Fruit fly (Drosophila melanogaster): Measurements from ENCODE around the gene CG9917.
A peak's percentile ranks its signal among the peaks of the same experiment; 100 is the strongest.

CG9917 gene

dm6 chrX:16285186-16285585, 37.8 kb downstream of the CG9917 start (continued):
- TF ChIP-seq klu (GFP tag; IDR thresholded peaks at IDR 0.05) (no peak), az2 (GFP tag; optimal IDR thresholded peaks at IDR 0.05) (peak; percentile 10), twi (tag; optimal IDR thresholded peaks at IDR 0.05) (no peak), CG16815 (GFP tag; optimal IDR thresholded peaks at IDR 0.05) (no peak), CG12236 (GFP tag; optimal IDR thresholded peaks at IDR 0.05) (no peak), CG17359 (tag; optimal IDR thresholded peaks at IDR 0.05) (peak; percentile 20), CG3281 (GFP tag; optimal IDR thresholded peaks at IDR 0.05) (peak; percentile 9), gt (GFP tag; IDR thresholded peaks at IDR 0.05) (no peak), CG14667 (GFP tag; IDR thresholded peaks at IDR 0.05) (no peak), vnd (GFP tag; IDR thresholded peaks at IDR 0.05; ENCODE audit: partially characterized antibody) (no peak), MTF-1 (GFP tag; optimal IDR thresholded peaks at IDR 0.05; ENCODE audit: borderline replicate concordance) (no peak), CG11560 (tag; IDR thresholded peaks at IDR 0.05) (no peak), CG13624 (GFP tag; optimal IDR thresholded peaks at IDR 0.05) (no peak), zen2 (GFP tag; IDR thresholded peaks at IDR 0.05; ENCODE audit: partially characterized antibody) (no peak), Dbx (GFP tag; IDR thresholded peaks at IDR 0.05) (no peak), trem (tag; optimal IDR thresholded peaks at IDR 0.05) (peak; percentile 5), pb (GFP tag; optimal IDR thresholded peaks at IDR 0.05) (no peak), CG2116 (GFP tag; optimal IDR thresholded peaks at IDR 0.05) (no peak), Dp (GFP tag; optimal IDR thresholded peaks at IDR 0.05) (no peak), Awh (GFP tag; IDR thresholded peaks at IDR 0.05) (no peak), CG7271 (tag; optimal IDR thresholded peaks at IDR 0.05) (no peak), inv (GFP tag; IDR thresholded peaks at IDR 0.05; ENCODE audit: partially characterized antibody) (no peak), CG6654 (GFP tag; optimal IDR thresholded peaks at IDR 0.05) (no peak), CG5245 (GFP tag; optimal IDR thresholded peaks at IDR 0.05) (no peak), her (GFP tag; optimal IDR thresholded peaks at IDR 0.05) (no peak), CG8089 (GFP tag; optimal IDR thresholded peaks at IDR 0.05) (no peak), CG11456 (GFP tag; IDR thresholded peaks at IDR 0.05) (0 out of 3 replicates have a peak, but pooled peaks have one; percentile 5), CG7987 (GFP tag; optimal IDR thresholded peaks at IDR 0.05) (no peak), ac (GFP tag; optimal IDR thresholded peaks at IDR 0.05) (no peak), CG9727 (GFP tag; optimal IDR thresholded peaks at IDR 0.05) (peak; percentile 19), bigmax (GFP tag; optimal IDR thresholded peaks at IDR 0.05) (no peak), repo (GFP tag; optimal IDR thresholded peaks at IDR 0.05) (no peak), Gug (GFP tag; IDR thresholded peaks at IDR 0.05) (no peak), Pdp1 (GFP tag; optimal IDR thresholded peaks at IDR 0.05) (no peak), Scr (GFP tag; IDR thresholded peaks at IDR 0.05; ENCODE audit: partially characterized antibody) (no peak), tx (GFP tag; optimal IDR thresholded peaks at IDR 0.05) (no peak), Nf-YB (GFP tag; optimal IDR thresholded peaks at IDR 0.05) (no peak), da (GFP tag; optimal IDR thresholded peaks at IDR 0.05) (no peak), D19A (tag; optimal IDR thresholded peaks at IDR 0.05) (peak; percentile 25), CG17612 (GFP tag; IDR thresholded peaks at IDR 0.05) (no peak), CG31224 (GFP tag; IDR thresholded peaks at IDR 0.05) (no peak), CG1024 (GFP tag; IDR thresholded peaks at IDR 0.05) (no peak), Sry-β (GFP tag; optimal IDR thresholded peaks at IDR 0.05) (no peak), MESR4 (GFP tag; optimal IDR thresholded peaks at IDR 0.05) (no peak), gfzf (GFP tag; optimal IDR thresholded peaks at IDR 0.05) (no peak), lab (GFP tag; optimal IDR thresholded peaks at IDR 0.05) (peak; percentile 48), Xbp1 (GFP tag; optimal IDR thresholded peaks at IDR 0.05) (peak; percentile 17), NFAT (GFP tag; IDR thresholded peaks at IDR 0.05) (no peak), CG6813 (GFP tag; optimal IDR thresholded peaks at IDR 0.05) (no peak), Dip3 (GFP tag; optimal IDR thresholded peaks at IDR 0.05) (no peak), ttk (GFP tag; IDR thresholded peaks at IDR 0.05) (no peak), C15 (GFP tag; IDR thresholded peaks at IDR 0.05) (no peak)
